Worm (Caenorhabditis elegans) whole organism, early embryonic: ENCODE results near the gene zip-2.

ENCODE experiments used
- ama-1 ChIP-seq: fragments of 150-350 bp; optimal IDR thresholded peaks from 2 replicates; lab custom pipeline; 2014
- ceh-36 ChIP-seq: sonication (generic microtip); optimal IDR thresholded peaks from 2 replicates; lab custom pipeline; 2016; ENCODE audit warnings: missing genetic modification characterization, inconsistent platforms, missing compliant biosample characterization
- hmbx-1 ChIP-seq: sonication (generic microtip); optimal IDR thresholded peaks from 2 replicates; lab custom pipeline; 2016; ENCODE audit warnings: mild to moderate bottlenecking, missing genetic modification characterization, missing compliant biosample characterization
- scrt-1 ChIP-seq: fragments of 200-800 bp; sonication (Bioruptor generic); IDR thresholded peaks from 2 replicates; pipeline ENCODE4 v1.3.6; 2022; ENCODE audit warnings: missing genetic modification characterization, missing compliant biosample characterization
- tbx-11 ChIP-seq: fragments of 200-800 bp; sonication (Bioruptor generic); IDR thresholded peaks from 2 replicates; pipeline ENCODE4 v1.3.6; 2022; ENCODE audit warnings: missing genetic modification characterization, missing compliant biosample characterization

- TF ChIP-seq ama-1 (lab: Kevin White, UChicago) (no peak), hmbx-1 (tag; lab: Kevin White, UChicago) (no peak), scrt-1 (no peak), ceh-36 (tag; lab: Kevin White, UChicago) (no peak), tbx-11 (no peak)
Observed at ce11 chrIII:868866-869265, 36.1 kb downstream of the zip-2 start.
